Worm (Caenorhabditis elegans) whole organism, L4 larva: ENCODE data around the gene his-73.
A peak's percentile ranks its signal among the peaks of the same experiment; 100 is the strongest.

Source experiments
- Y48G9A.11 ChIP-seq: fragments of 200-800 bp; sonication (Bioruptor generic); IDR thresholded peaks from 2 replicates; pipeline ENCODE4 v1.3.6; 2022; ENCODE audit warnings: missing genetic modification reagents, missing genetic modification characterization, missing compliant biosample characterization
- ZK546.5 ChIP-seq, 2 experiments: sonication (generic microtip); optimal IDR thresholded peaks; 2 replicates each; lab custom pipeline; 2017; ENCODE audit warnings: missing biosample characterization in 2 of 2, missing genetic modification characterization in 2 of 2
- ama-1 ChIP-seq: fragments of 150-350 bp; optimal IDR thresholded peaks from 2 replicates; lab custom pipeline; 2014; ENCODE audit warnings: inconsistent platforms, mixed read lengths
- cey-2 ChIP-seq: sonication (generic microtip); optimal IDR thresholded peaks from 3 replicates; lab custom pipeline; 2017; ENCODE audit warnings: missing genetic modification characterization, mild to moderate bottlenecking, missing compliant biosample characterization, antibody characterized with exemption, borderline replicate concordance; ENCODE audit not compliant: insufficient read depth
- fkh-10 ChIP-seq: fragments of 150-350 bp; optimal IDR thresholded peaks from 2 replicates; lab custom pipeline; 2014; ENCODE audit warnings: missing biosample characterization, missing genetic modification reagents, missing genetic modification characterization
- lim-7 ChIP-seq: fragments of 200-800 bp; sonication (Bioruptor generic); IDR thresholded peaks from 2 replicates; pipeline ENCODE4 v1.3.6; 2022; ENCODE audit warnings: missing genetic modification characterization, missing compliant biosample characterization
- nhr-28 ChIP-seq: fragments of 150-350 bp; optimal IDR thresholded peaks from 2 replicates; lab custom pipeline; 2014; ENCODE audit warnings: missing biosample characterization, missing genetic modification characterization
- nhr-48 ChIP-seq: sonication (generic microtip); optimal IDR thresholded peaks from 2 replicates; lab custom pipeline; 2016; ENCODE audit warnings: mild to moderate bottlenecking, missing genetic modification characterization, missing compliant biosample characterization
- pha-4 ChIP-seq, 2 experiments: fragments of 150-350 bp in 1 of 2; fragments of 200-800 bp in 1 of 2; sonication (Bioruptor generic) in 1 of 2; IDR thresholded peaks in 1 of 2; optimal IDR thresholded peaks in 1 of 2; 2 replicates each; pipeline versions ENCODE4 v1.3.6 to Lab custom; 2014 to 2022; ENCODE audit warnings: missing genetic modification characterization in 2 of 2, missing genetic modification reagents in 2 of 2, missing biosample characterization in 1 of 2, missing compliant biosample characterization in 1 of 2
- unc-62 ChIP-seq, 3 experiments: fragments of 150-350 bp in 1 of 3; sonication (generic microtip); optimal IDR thresholded peaks in 2 of 3; peaks in 1 of 3; 1 replicate in 1 of 3; 2 replicates in 2 of 3; lab custom pipeline; 2014 to 2017; ENCODE audit warnings: missing biosample characterization in 3 of 3, missing genetic modification characterization in 3 of 3, missing genetic modification reagents in 3 of 3, missing genotype in 1 of 3
- vab-7 ChIP-seq: fragments of 200-800 bp; sonication (Bioruptor generic); IDR thresholded peaks from 2 replicates; pipeline ENCODE4 v1.3.6; 2022; ENCODE audit warnings: missing genetic modification reagents, missing genetic modification characterization, missing compliant biosample characterization

- no peak for TF ChIP-seq ama-1 (lab: Kevin White, UChicago)
- no peak for TF ChIP-seq unc-62 (GFP tag; optimal IDR thresholded peaks at IDR 0.05 in 1 of 2; lab: Kevin White, UChicago)
- TF ChIP-seq unc-62 (tag; optimal IDR thresholded peaks at IDR 0.05; lab: Kevin White, UChicago) = no peak
- TF ChIP-seq pha-4 (GFP tag; IDR thresholded peaks at IDR 0.05; lab: Robert Waterston, UW) = no peak
- no peak for TF ChIP-seq pha-4 (tag; optimal IDR thresholded peaks at IDR 0.05; lab: Kevin White, UChicago)
- no peak for TF ChIP-seq fkh-10 (GFP tag; lab: Kevin White, UChicago)
- TF ChIP-seq Y48G9A.11 (GFP tag; lab: Robert Waterston, UW) = peak; percentile 99
- no peak for TF ChIP-seq vab-7
- no peak for TF ChIP-seq ZK546.5 (tag; optimal IDR thresholded peaks at IDR 0.05; lab: Kevin White, UChicago)
- TF ChIP-seq cey-2 (tag; lab: Kevin White, UChicago) = no peak
- no peak for TF ChIP-seq nhr-28
- no peak for TF ChIP-seq lim-7 (GFP tag; lab: Robert Waterston, UW)
- TF ChIP-seq nhr-48 (tag; lab: Kevin White, UChicago) = no peak
These were observed 3.7 kb downstream of the his-73 start, which contains the start of gene mecr-1 for ce11 chrII:13187188-13187587.
